Fruit fly (Drosophila melanogaster) S2 (cell line): Measurements from ENCODE around the gene CG46466.

Experiments used
- CG8478 ChIP-seq: fragments of >200 bp; optimal IDR thresholded peaks from 2 replicates; lab custom pipeline; 2018
- CTCF ChIP-seq, 2 experiments: fragments of >200 bp; optimal IDR thresholded peaks; 2 replicates each; lab custom pipeline; 2018

The CG46466 gene

dm6 chr4:663055-663670 lies at the start of gene CG46466, which contains the start of gene Slip1:
Gene CG46466, minus strand, starts transcription at chr4:663124.
Gene Slip1, plus strand, starts transcription at chr4:663621.
- TF ChIP-seq CG8478 (lab: Kevin White, UChicago), result no peak
- no peak for TF ChIP-seq CTCF (optimal IDR thresholded peaks at IDR 0.05; lab: Kevin White, UChicago)

DNA sequence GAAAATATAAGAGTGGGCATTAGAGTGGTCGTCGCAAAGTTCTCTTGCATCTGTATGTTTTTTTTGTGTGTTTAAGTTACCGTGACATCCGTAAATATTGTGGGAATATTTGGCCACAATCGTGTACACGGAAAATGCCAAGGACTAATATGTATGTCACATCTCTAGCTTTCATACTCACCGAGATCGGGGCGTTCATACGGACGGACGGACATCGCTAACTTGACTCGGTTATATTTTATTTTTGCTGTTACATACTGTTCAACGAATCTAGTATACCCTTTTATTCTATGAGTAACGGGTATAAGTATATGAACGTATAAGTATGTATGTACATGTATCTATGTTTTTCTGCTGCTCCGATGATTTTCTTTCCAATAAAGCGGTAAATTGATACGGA lies 46.8 kb upstream of the CG46466 start:
- TF ChIP-seq CTCF (optimal IDR thresholded peaks at IDR 0.05; lab: Kevin White, UChicago) (no peak), CG8478 (lab: Kevin White, UChicago) (no peak)

DNA sequence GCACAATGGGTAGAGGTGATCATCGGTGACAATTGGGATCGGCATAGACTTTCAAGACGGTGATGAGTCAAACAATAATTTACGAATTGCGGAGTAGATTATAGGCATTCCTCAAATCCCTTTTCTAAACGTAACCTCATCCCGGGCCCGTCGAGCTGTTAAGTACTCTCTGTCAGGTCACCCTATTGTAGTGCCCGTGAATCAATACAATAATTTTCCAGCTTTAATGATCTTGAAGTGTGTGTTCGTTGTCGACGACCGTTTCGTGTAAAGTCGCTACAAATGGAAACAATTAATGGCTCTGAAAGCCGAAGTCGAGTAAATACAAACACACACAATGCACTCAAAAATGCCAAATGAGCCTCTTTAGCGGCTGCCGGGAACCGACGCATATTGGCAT lies 45.7 kb upstream of the CG46466 start:
- no peak for TF ChIP-seq CTCF (optimal IDR thresholded peaks at IDR 0.05; lab: Kevin White, UChicago)
- TF ChIP-seq CG8478 (lab: Kevin White, UChicago), result no peak

- TF ChIP-seq CTCF (optimal IDR thresholded peaks at IDR 0.05; lab: Kevin White, UChicago) (no peak), CG8478 (lab: Kevin White, UChicago) (no peak)
Observed at dm6 chr4:706847-707246, 43.9 kb upstream of the CG46466 start.

- no peak for TF ChIP-seq CTCF (optimal IDR thresholded peaks at IDR 0.05; lab: Kevin White, UChicago)
- TF ChIP-seq CG8478 (lab: Kevin White, UChicago), result no peak
Observed at dm6 chr4:703992-704690, 41.2 kb upstream of the CG46466 start.

- TF ChIP-seq CG8478 (lab: Kevin White, UChicago) (no peak), CTCF (optimal IDR thresholded peaks at IDR 0.05; lab: Kevin White, UChicago) (no peak)
Observed at dm6 chr4:702806-703301, 39.9 kb upstream of the CG46466 start.

dm6 chr4:701948-702347 lies 39.0 kb upstream of the CG46466 start:
- TF ChIP-seq CTCF (optimal IDR thresholded peaks at IDR 0.05; lab: Kevin White, UChicago) (no peak), CG8478 (lab: Kevin White, UChicago) (no peak)

DNA sequence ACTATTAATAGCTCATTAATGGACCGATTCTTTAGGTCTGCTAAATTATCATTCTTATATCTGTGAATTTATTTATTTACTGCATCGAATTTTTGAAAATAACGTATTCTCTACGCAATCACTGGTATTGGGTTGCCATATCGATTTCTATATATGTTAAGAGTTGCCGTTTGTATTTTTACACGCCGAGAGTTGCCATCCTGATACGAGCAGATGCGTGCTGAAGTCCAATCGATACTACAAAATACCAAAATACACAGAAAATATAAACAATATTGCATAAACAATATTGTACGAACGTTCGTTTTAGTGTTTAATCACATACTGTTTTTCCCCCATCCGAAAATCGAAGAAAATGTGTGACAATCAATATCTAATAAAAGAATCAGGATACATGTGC lies 34.5 kb upstream of the CG46466 start, which contains the start of gene ey:
Gene ey (plus strand): TSS at position 227 of the 400 bp plus-strand sequence.
- TF ChIP-seq CG8478 (lab: Kevin White, UChicago) (no peak), CTCF (optimal IDR thresholded peaks at IDR 0.05; lab: Kevin White, UChicago) (peak; percentile 49 to 67)

DNA sequence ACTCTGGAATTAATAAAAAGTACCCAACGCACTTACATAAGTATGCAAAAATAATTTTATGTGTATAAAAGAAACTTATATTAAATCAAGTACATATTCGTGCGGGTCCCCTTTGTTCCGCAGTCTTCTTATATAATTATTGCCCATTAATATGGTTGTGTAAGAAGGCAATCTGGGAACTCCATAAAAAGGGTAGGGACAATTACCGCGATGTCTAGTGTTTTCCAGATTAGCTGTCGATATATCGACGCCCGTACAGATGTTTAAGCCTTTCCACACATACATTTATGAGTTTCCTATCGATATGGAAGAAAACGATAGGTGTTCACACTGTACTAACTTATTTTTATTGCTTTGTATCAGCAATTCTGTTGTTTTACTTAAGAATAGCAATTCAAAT lies 33.7 kb upstream of the CG46466 start:
- TF ChIP-seq CG8478 (lab: Kevin White, UChicago), result no peak
- peak; percentile 9 to 33 for TF ChIP-seq CTCF (optimal IDR thresholded peaks at IDR 0.05; lab: Kevin White, UChicago)

dm6 chr4:695845-696244 lies 32.9 kb upstream of the CG46466 start, which contains the start of gene myo:
Gene myo, minus strand, starts transcription at chr4:696055.
- TF ChIP-seq CTCF (optimal IDR thresholded peaks at IDR 0.05; lab: Kevin White, UChicago) (no peak), CG8478 (lab: Kevin White, UChicago) (no peak)

dm6 chr4:694917-695720 lies 32.2 kb upstream of the CG46466 start:
- no peak for TF ChIP-seq CG8478 (lab: Kevin White, UChicago)
- TF ChIP-seq CTCF (optimal IDR thresholded peaks at IDR 0.05; lab: Kevin White, UChicago), result no peak

DNA sequence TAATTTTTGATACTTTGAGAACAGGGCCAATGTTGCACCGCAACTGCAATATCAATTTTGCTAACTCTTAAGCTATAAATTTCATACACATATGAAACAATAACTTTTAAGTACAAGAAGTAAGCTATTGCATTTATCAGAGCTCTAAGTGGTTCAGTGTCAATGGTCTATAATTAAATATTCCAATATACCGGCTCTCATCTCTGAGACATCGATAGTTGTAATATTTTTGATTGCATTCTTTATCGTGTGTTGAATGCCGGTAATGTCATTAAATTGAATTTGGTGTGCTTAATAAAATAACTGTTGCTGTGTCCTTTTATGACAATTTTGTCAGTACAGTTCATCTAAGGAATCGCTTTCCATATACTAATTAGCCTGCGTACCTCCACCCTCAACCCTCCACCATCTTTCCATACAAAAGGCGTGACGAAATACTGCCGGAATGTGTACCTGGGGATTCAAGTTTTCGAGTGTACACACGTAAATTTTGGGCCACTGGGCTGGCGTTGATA lies 8.0 kb upstream of the CG46466 start, which contains the start of gene CG11360:
Gene CG11360 (plus strand): TSS at position 238 of the 515 bp plus-strand sequence.
- TF ChIP-seq CTCF (optimal IDR thresholded peaks at IDR 0.05; lab: Kevin White, UChicago) (no peak), CG8478 (lab: Kevin White, UChicago) (no peak)

DNA sequence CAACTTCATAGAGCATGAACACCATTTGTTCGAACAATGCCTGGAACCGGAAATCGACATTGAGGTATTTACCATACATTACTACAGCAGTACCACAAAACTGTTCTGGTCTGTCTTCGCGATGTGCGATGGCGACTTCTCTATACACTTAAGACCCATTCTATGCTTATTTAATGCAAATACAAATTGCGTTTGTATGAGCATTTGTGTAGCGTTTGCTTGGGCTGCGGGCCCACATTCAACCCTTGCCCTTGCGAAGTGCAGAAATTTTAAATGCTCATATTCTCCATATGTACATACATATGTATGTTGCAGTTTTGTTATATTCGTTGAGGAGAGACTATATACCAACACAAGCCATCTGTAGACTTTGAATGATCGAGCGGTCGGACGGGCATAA lies 1.4 kb upstream of the CG46466 start:
- TF ChIP-seq CTCF (optimal IDR thresholded peaks at IDR 0.05; lab: Kevin White, UChicago), result no peak
- no peak for TF ChIP-seq CG8478 (lab: Kevin White, UChicago)

DNA sequence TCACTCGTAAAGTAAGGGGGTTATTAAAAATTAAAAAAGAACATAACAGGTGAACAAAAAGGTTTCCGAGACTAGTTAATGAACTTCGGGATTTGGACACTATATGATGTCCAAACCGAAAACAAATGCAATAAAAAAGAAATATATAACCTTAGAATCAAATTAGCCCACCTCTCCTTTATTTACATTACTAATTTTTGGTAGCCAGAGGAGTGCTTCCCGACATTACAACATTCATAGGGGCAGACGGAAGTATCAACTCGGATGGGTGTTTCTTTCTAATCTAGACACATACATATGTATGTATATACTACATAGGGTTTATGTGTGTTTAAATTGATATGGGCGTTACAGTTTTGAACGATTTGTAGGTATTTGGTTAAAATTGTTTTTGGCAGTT lies 823 bp downstream of the CG46466 start:
- TF ChIP-seq CTCF (optimal IDR thresholded peaks at IDR 0.05; lab: Kevin White, UChicago), result no peak
- TF ChIP-seq CG8478 (lab: Kevin White, UChicago), result no peak
